Worm (Caenorhabditis elegans) whole organism, young adult: ENCODE data around the gene C28D4.4.

Source experiments
- B0019.2 ChIP-seq: fragments of 200-800 bp; sonication (Bioruptor generic); conservative IDR thresholded peaks from 2 replicates; pipeline ENCODE4 v1.3.6; 2022; ENCODE audit warnings: missing genetic modification reagents, missing genetic modification characterization, missing compliant biosample characterization
- B0035.1 ChIP-seq: sonication (generic microtip); optimal IDR thresholded peaks from 2 replicates; lab custom pipeline; 2016; ENCODE audit warnings: missing genetic modification characterization, mild to moderate bottlenecking, missing compliant biosample characterization, missing genotype, missing genetic modification reagents
- B0261.1 ChIP-seq: sonication (generic microtip); optimal IDR thresholded peaks from 2 replicates; lab custom pipeline; 2016; ENCODE audit warnings: mild to moderate bottlenecking, missing genetic modification characterization, moderate library complexity, missing compliant biosample characterization
- B0336.3 ChIP-seq: fragments of 200-800 bp; sonication (Bioruptor generic); IDR thresholded peaks from 2 replicates; pipeline ENCODE4 v1.3.6; 2022; ENCODE audit warnings: missing genetic modification characterization, missing compliant biosample characterization
- F52B5.7 ChIP-seq: sonication (generic microtip); optimal IDR thresholded peaks from 2 replicates; lab custom pipeline; 2016; ENCODE audit warnings: mild to moderate bottlenecking, missing genetic modification characterization, missing compliant biosample characterization
- F55B11.4 ChIP-seq: sonication (generic microtip); optimal IDR thresholded peaks from 2 replicates; lab custom pipeline; 2016; ENCODE audit warnings: missing compliant biosample characterization, missing genetic modification characterization, borderline replicate concordance; ENCODE audit not compliant: insufficient read depth
- F57A8.1 ChIP-seq: fragments of 200-800 bp; sonication (Bioruptor generic); optimal IDR thresholded peaks from 2 replicates; lab custom pipeline; 2018; ENCODE audit warnings: mild to moderate bottlenecking, missing genetic modification characterization, moderate library complexity, missing compliant biosample characterization
- K12H6.12 ChIP-seq: fragments of 200-800 bp; sonication (Bioruptor generic); optimal IDR thresholded peaks from 2 replicates; lab custom pipeline; 2018; ENCODE audit warnings: mild to moderate bottlenecking, missing genetic modification characterization, missing compliant biosample characterization
- T26A5.8 ChIP-seq: sonication (generic microtip); optimal IDR thresholded peaks from 2 replicates; lab custom pipeline; 2016; ENCODE audit warnings: missing genetic modification characterization, missing compliant biosample characterization
- Y67H2A.10 ChIP-seq: fragments of 200-800 bp; sonication (Bioruptor generic); conservative IDR thresholded peaks from 2 replicates; pipeline ENCODE4 v1.3.6; 2022; ENCODE audit warnings: missing genetic modification reagents, missing genetic modification characterization, missing compliant biosample characterization
- Y95B8A.8 ChIP-seq: fragments of 200-800 bp; sonication (Bioruptor generic); IDR thresholded peaks from 2 replicates; pipeline ENCODE4 v1.3.6; 2022; ENCODE audit warnings: missing genetic modification reagents, missing genetic modification characterization, missing compliant biosample characterization
- aptf-2 ChIP-seq: fragments of 200-800 bp; sonication (Bioruptor generic); conservative IDR thresholded peaks from 2 replicates; pipeline ENCODE4 v1.3.6; 2022; ENCODE audit warnings: missing genetic modification reagents, missing genetic modification characterization, missing compliant biosample characterization
- athp-1 ChIP-seq: sonication (generic microtip); optimal IDR thresholded peaks from 2 replicates; lab custom pipeline; 2017; ENCODE audit warnings: mild to moderate bottlenecking, missing genetic modification characterization, missing compliant biosample characterization
- attf-6 ChIP-seq: fragments of 200-800 bp; sonication (Bioruptor generic); IDR thresholded peaks from 2 replicates; pipeline ENCODE4 v1.3.6; 2022; ENCODE audit warnings: missing genetic modification reagents, missing genetic modification characterization, missing compliant biosample characterization
- ceh-100 ChIP-seq: fragments of 200-800 bp; sonication (Bioruptor generic); IDR thresholded peaks from 2 replicates; pipeline ENCODE4 v1.3.6; 2022; ENCODE audit warnings: missing genetic modification reagents, missing genetic modification characterization, missing compliant biosample characterization
- chd-7 ChIP-seq: sonication (generic microtip); optimal IDR thresholded peaks from 2 replicates; lab custom pipeline; 2016; ENCODE audit warnings: mild to moderate bottlenecking, missing genetic modification characterization, moderate library complexity, missing compliant biosample characterization
- die-1 ChIP-seq: sonication (generic microtip); optimal IDR thresholded peaks from 2 replicates; lab custom pipeline; 2016; ENCODE audit warnings: missing genotype, mild to moderate bottlenecking, missing genetic modification characterization, missing compliant biosample characterization
- dox-1 ChIP-seq: fragments of 200-800 bp; sonication (Bioruptor generic); IDR thresholded peaks from 2 replicates; pipeline ENCODE4 v1.3.6; 2022; ENCODE audit warnings: missing genetic modification reagents, missing genetic modification characterization, missing compliant biosample characterization
- efl-1 ChIP-seq: fragments of 150-350 bp; optimal IDR thresholded peaks from 2 replicates; lab custom pipeline; 2014; ENCODE audit warnings: missing biosample characterization, missing genetic modification reagents, missing genetic modification characterization
- egrh-3 ChIP-seq: fragments of 200-800 bp; sonication (Bioruptor generic); IDR thresholded peaks from 2 replicates; pipeline ENCODE4 v1.3.6; 2022; ENCODE audit warnings: missing genetic modification reagents, missing genetic modification characterization, missing compliant biosample characterization
- fkh-3 ChIP-seq: sonication (generic microtip); optimal IDR thresholded peaks from 2 replicates; lab custom pipeline; 2016; ENCODE audit warnings: mild to moderate bottlenecking, missing genetic modification characterization, missing compliant biosample characterization
- hlh-12 ChIP-seq: sonication (generic microtip); optimal IDR thresholded peaks from 2 replicates; lab custom pipeline; 2016; ENCODE audit warnings: missing genetic modification characterization, missing compliant biosample characterization
- hlh-26 ChIP-seq: fragments of 200-800 bp; sonication (Bioruptor generic); conservative IDR thresholded peaks from 2 replicates; pipeline ENCODE4 v1.3.6; 2022; ENCODE audit warnings: missing genetic modification reagents, missing genetic modification characterization, missing compliant biosample characterization
- hmg-1.2 ChIP-seq: fragments of 200-800 bp; sonication (Bioruptor generic); IDR thresholded peaks from 2 replicates; pipeline ENCODE4 v1.3.6; 2022; ENCODE audit warnings: missing genetic modification reagents, missing genetic modification characterization, missing compliant biosample characterization
- hrde-1 ChIP-seq: sonication (generic microtip); optimal IDR thresholded peaks from 2 replicates; lab custom pipeline; 2016; ENCODE audit warnings: missing genetic modification characterization, mild to moderate bottlenecking, missing compliant biosample characterization, moderate library complexity, missing genotype, missing genetic modification reagents, borderline replicate concordance
- lag-1 ChIP-seq: fragments of 200-800 bp; sonication (Bioruptor generic); IDR thresholded peaks from 2 replicates; pipeline ENCODE4 v1.3.6; 2022; ENCODE audit warnings: missing genetic modification reagents, missing genetic modification characterization, missing compliant biosample characterization
- let-526 ChIP-seq: fragments of 200-800 bp; sonication (Bioruptor generic); IDR thresholded peaks from 2 replicates; pipeline ENCODE4 v1.3.6; 2022; ENCODE audit warnings: missing genetic modification reagents, missing genetic modification characterization, missing compliant biosample characterization
- let-607 ChIP-seq, 2 experiments: fragments of 200-800 bp in 1 of 2; sonication (Bioruptor generic) in 1 of 2; sonication (generic microtip) in 1 of 2; optimal IDR thresholded peaks; 2 replicates each; lab custom pipeline; 2016 to 2018; ENCODE audit warnings: mild to moderate bottlenecking in 2 of 2, missing compliant biosample characterization in 2 of 2, missing genetic modification characterization in 2 of 2, moderate library complexity in 2 of 2, missing genotype in 1 of 2
- lin-26 ChIP-seq: fragments of 200-800 bp; sonication (Bioruptor generic); IDR thresholded peaks from 2 replicates; pipeline ENCODE4 v1.3.6; 2022; ENCODE audit warnings: missing genetic modification reagents, missing genetic modification characterization, missing compliant biosample characterization
- lsl-1 ChIP-seq: fragments of 200-800 bp; sonication (Bioruptor generic); optimal IDR thresholded peaks from 2 replicates; lab custom pipeline; 2018; ENCODE audit warnings: mild to moderate bottlenecking, missing genetic modification characterization, moderate library complexity, missing compliant biosample characterization
- madf-6 ChIP-seq: fragments of 200-800 bp; sonication (Bioruptor generic); IDR thresholded peaks from 2 replicates; pipeline ENCODE4 v1.3.6; 2022; ENCODE audit warnings: missing genetic modification reagents, missing genetic modification characterization, missing compliant biosample characterization
- nfya-1 ChIP-seq: sonication (generic microtip); optimal IDR thresholded peaks from 2 replicates; lab custom pipeline; 2017; ENCODE audit warnings: antibody characterized with exemption, missing compliant biosample characterization, missing genetic modification characterization, borderline replicate concordance; ENCODE audit not compliant: insufficient read depth
- nfyb-1 ChIP-seq: fragments of 200-800 bp; sonication (Bioruptor generic); IDR thresholded peaks from 2 replicates; pipeline ENCODE4 v1.3.6; 2022; ENCODE audit warnings: missing genetic modification reagents, missing genetic modification characterization, missing compliant biosample characterization
- nhr-120 ChIP-seq: fragments of 200-800 bp; sonication (Bioruptor generic); IDR thresholded peaks from 2 replicates; pipeline ENCODE4 v1.3.6; 2022; ENCODE audit warnings: missing genetic modification characterization, missing compliant biosample characterization
- nhr-179 ChIP-seq: sonication (generic microtip); optimal IDR thresholded peaks from 2 replicates; lab custom pipeline; 2016; ENCODE audit warnings: mild to moderate bottlenecking, missing genetic modification characterization, missing compliant biosample characterization
- nhr-27 ChIP-seq: fragments of 200-800 bp; sonication (Bioruptor generic); optimal IDR thresholded peaks from 2 replicates; lab custom pipeline; 2018; ENCODE audit warnings: mild to moderate bottlenecking, missing genetic modification characterization, moderate library complexity, missing compliant biosample characterization
- pbrm-1 ChIP-seq: fragments of 200-800 bp; sonication (Bioruptor generic); IDR thresholded peaks from 2 replicates; pipeline ENCODE4 v1.3.6; 2022; ENCODE audit warnings: missing genetic modification reagents, missing genetic modification characterization, missing compliant biosample characterization
- pha-4 ChIP-seq: fragments of 150-350 bp; sonication (generic microtip); optimal IDR thresholded peaks from 2 replicates; lab custom pipeline; 2014; ENCODE audit warnings: missing biosample characterization, missing genetic modification reagents, missing genetic modification characterization
- rpc-1 ChIP-seq, 2 experiments: fragments of 150-350 bp in 1 of 2; sonication (generic microtip) in 1 of 2; optimal IDR thresholded peaks; 2 replicates each; lab custom pipeline; 2014 to 2018; ENCODE audit warnings: missing biosample characterization in 1 of 2, missing genetic modification characterization in 1 of 2, missing genetic modification reagents in 1 of 2, missing genotype in 1 of 2
- sea-2 ChIP-seq: fragments of 200-800 bp; sonication (Bioruptor generic); IDR thresholded peaks from 2 replicates; pipeline ENCODE4 v1.3.6; 2022; ENCODE audit warnings: missing genetic modification characterization, missing compliant biosample characterization
- snpc-1.1 ChIP-seq: sonication (generic microtip); optimal IDR thresholded peaks from 2 replicates; lab custom pipeline; 2017; ENCODE audit warnings: missing genetic modification characterization, mild to moderate bottlenecking, missing compliant biosample characterization, antibody characterized with exemption, moderate library complexity, missing genotype, missing genetic modification reagents; ENCODE audit not compliant: insufficient read depth
- snpc-4 ChIP-seq, 5 experiments: fragments of 150-350 bp in 1 of 5; sonication (generic microtip) in 4 of 5; optimal IDR thresholded peaks; 2 replicates each; lab custom pipeline; 2014 to 2018; ENCODE audit warnings: missing genetic modification characterization in 5 of 5, missing biosample characterization in 3 of 5, antibody characterized with exemption in 2 of 5, mild to moderate bottlenecking in 2 of 5, missing compliant biosample characterization in 2 of 5, missing genotype in 2 of 5, moderate library complexity in 2 of 5, missing genetic modification reagents in 1 of 5
- tbx-9 ChIP-seq: sonication (generic microtip); optimal IDR thresholded peaks from 2 replicates; lab custom pipeline; 2016; ENCODE audit warnings: borderline replicate concordance, missing genetic modification characterization, inconsistent platforms, missing compliant biosample characterization
- tlf-1 ChIP-seq: fragments of 200-800 bp; sonication (Bioruptor generic); optimal IDR thresholded peaks from 2 replicates; lab custom pipeline; 2018; ENCODE audit warnings: mild to moderate bottlenecking, missing genetic modification characterization, missing compliant biosample characterization
- unc-62 ChIP-seq: fragments of 150-350 bp; optimal IDR thresholded peaks from 2 replicates; lab custom pipeline; 2014; ENCODE audit warnings: missing biosample characterization, missing genetic modification reagents, missing genetic modification characterization
- ztf-18 ChIP-seq: sonication (generic microtip); optimal IDR thresholded peaks from 2 replicates; lab custom pipeline; 2016; ENCODE audit warnings: missing genotype, mild to moderate bottlenecking, missing genetic modification characterization, missing compliant biosample characterization
- ztf-26 ChIP-seq: sonication (generic microtip); optimal IDR thresholded peaks from 2 replicates; lab custom pipeline; 2017; ENCODE audit warnings: missing genetic modification characterization, missing compliant biosample characterization
- ztf-28 ChIP-seq: fragments of 200-800 bp; sonication (Bioruptor generic); IDR thresholded peaks from 2 replicates; pipeline ENCODE4 v1.3.6; 2022; ENCODE audit warnings: missing genetic modification reagents, missing genetic modification characterization, missing compliant biosample characterization

The C28D4.4 gene

ce11 chrIV:9739001-9739400 lies 5.8 kb downstream of the C28D4.4 start:
- TF ChIP-seq pha-4 (tag; lab: Kevin White, UChicago) = no peak
- no peak for TF ChIP-seq fkh-3 (tag; lab: Kevin White, UChicago)
- no peak for TF ChIP-seq chd-7 (tag; lab: Kevin White, UChicago)
- no peak for TF ChIP-seq F57A8.1 (GFP tag; lab: Kevin White, UChicago)
- TF ChIP-seq pbrm-1 (GFP tag; lab: Robert Waterston, UW) = no peak
- no peak for TF ChIP-seq unc-62
- no peak for TF ChIP-seq ztf-26 (tag; lab: Kevin White, UChicago)
- TF ChIP-seq lag-1 (GFP tag; lab: Robert Waterston, UW) = no peak
- TF ChIP-seq lin-26 = no peak; the same call in 1 of the 2 replicates
- TF ChIP-seq hlh-12 (tag; lab: Kevin White, UChicago) = no peak
- TF ChIP-seq madf-6 (GFP tag; lab: Robert Waterston, UW) = peak; percentile 71
- TF ChIP-seq dox-1 = no peak
- TF ChIP-seq attf-6 (GFP tag; lab: Robert Waterston, UW) = peak; percentile 58
- no peak for TF ChIP-seq K12H6.12 (tag; lab: Kevin White, UChicago)
- no peak for TF ChIP-seq let-607 (tag; optimal IDR thresholded peaks at IDR 0.05; lab: Kevin White, UChicago)
- no peak for TF ChIP-seq ceh-100 (GFP tag; lab: Robert Waterston, UW)
- no peak for TF ChIP-seq B0019.2 (GFP tag; lab: Robert Waterston, UW)
- no peak for TF ChIP-seq egrh-3
- no peak for TF ChIP-seq nhr-120
- no peak for TF ChIP-seq die-1
- no peak for TF ChIP-seq ztf-18 (tag; lab: Kevin White, UChicago)
- no peak for TF ChIP-seq sea-2 (GFP tag; lab: Robert Waterston, UW)
- peak; percentile 38 for TF ChIP-seq lsl-1 (GFP tag; lab: Kevin White, UChicago)
- TF ChIP-seq tlf-1 (GFP tag; lab: Kevin White, UChicago) = peak; percentile 59
- TF ChIP-seq B0035.1 (tag; lab: Kevin White, UChicago) = peak; percentile 11
- TF ChIP-seq B0261.1 (tag; lab: Kevin White, UChicago) = no peak
- TF ChIP-seq T26A5.8 (tag; lab: Kevin White, UChicago) = no peak
- peak; percentile 48 for TF ChIP-seq tbx-9 (tag; lab: Kevin White, UChicago)
- TF ChIP-seq snpc-1.1 (tag; lab: Kevin White, UChicago) = no peak
- no peak for TF ChIP-seq nhr-27
- TF ChIP-seq nhr-179 = no peak
- peak; percentile 93 for TF ChIP-seq B0336.3 (GFP tag; lab: Robert Waterston, UW)
- TF ChIP-seq ztf-28 (GFP tag; lab: Robert Waterston, UW) = no peak
- peak; percentile 79 for TF ChIP-seq hrde-1 (tag; lab: Kevin White, UChicago)
- TF ChIP-seq hlh-26 = no peak
- TF ChIP-seq Y95B8A.8 (GFP tag; lab: Robert Waterston, UW) = peak; percentile 80; the same call in 1 of the 2 replicates
- TF ChIP-seq F52B5.7 (tag; lab: Kevin White, UChicago) = peak; percentile 68
- no peak for TF ChIP-seq rpc-1 (optimal IDR thresholded peaks at IDR 0.05; lab: Kevin White, UChicago)
- TF ChIP-seq rpc-1 (tag; optimal IDR thresholded peaks at IDR 0.05; lab: Kevin White, UChicago) = no peak
- TF ChIP-seq let-526 (GFP tag; lab: Robert Waterston, UW) = no peak
- TF ChIP-seq efl-1 (GFP tag; lab: Kevin White, UChicago) = peak; percentile 33
- TF ChIP-seq athp-1 = no peak
- no peak for TF ChIP-seq aptf-2 (GFP tag; lab: Robert Waterston, UW)
- peak; percentile 40 for TF ChIP-seq snpc-4 (GFP tag; optimal IDR thresholded peaks at IDR 0.05; lab: Kevin White, UChicago)
- peak in 2 of 4 experiments; percentile 16 to 53 for TF ChIP-seq snpc-4 (tag; optimal IDR thresholded peaks at IDR 0.05; lab: Kevin White, UChicago)
- TF ChIP-seq Y67H2A.10 (GFP tag; lab: Robert Waterston, UW) = no peak
- peak; percentile 67; the same call in 1 of the 2 replicates for TF ChIP-seq nfyb-1
- peak; percentile 36 for TF ChIP-seq hmg-1.2 (GFP tag; lab: Robert Waterston, UW)
- no peak for TF ChIP-seq nfya-1 (tag; lab: Kevin White, UChicago)
- TF ChIP-seq F55B11.4 = no peak
